Worm (Caenorhabditis elegans) whole organism, L3 larva: ENCODE measurements around the gene ZK1320.2.

Source experiments
- R02D3.7 ChIP-seq: fragments of 150-350 bp; optimal IDR thresholded peaks from 2 replicates; lab custom pipeline; 2014; ENCODE audit warnings: missing biosample characterization, missing genetic modification characterization
- aly-2 ChIP-seq: fragments of 150-350 bp; optimal IDR thresholded peaks from 2 replicates; lab custom pipeline; 2014; ENCODE audit warnings: missing biosample characterization, missing genetic modification characterization
- ama-1 ChIP-seq: fragments of 150-350 bp; optimal IDR thresholded peaks from 2 replicates; lab custom pipeline; 2018
- ceh-28 ChIP-seq: fragments of 150-350 bp; optimal IDR thresholded peaks from 2 replicates; lab custom pipeline; 2014; ENCODE audit warnings: missing biosample characterization, missing genetic modification reagents, missing genetic modification characterization
- ceh-82 ChIP-seq: fragments of 150-350 bp; optimal IDR thresholded peaks from 2 replicates; lab custom pipeline; 2014; ENCODE audit warnings: missing biosample characterization, missing genetic modification characterization
- ceh-9 ChIP-seq: sonication (generic microtip); optimal IDR thresholded peaks from 2 replicates; lab custom pipeline; 2018; ENCODE audit warnings: missing biosample characterization, missing genetic modification characterization
- daf-12 ChIP-seq: fragments of 150-350 bp; optimal IDR thresholded peaks from 2 replicates; lab custom pipeline; 2014; ENCODE audit warnings: missing biosample characterization, missing genetic modification reagents, missing genetic modification characterization
- egl-27 ChIP-seq: sonication (generic microtip); optimal IDR thresholded peaks from 4 replicates; lab custom pipeline; 2017; ENCODE audit warnings: missing biosample characterization, missing genetic modification reagents, missing genetic modification characterization
- egl-5 ChIP-seq: fragments of 150-350 bp; optimal IDR thresholded peaks from 2 replicates; lab custom pipeline; 2017; ENCODE audit warnings: missing biosample characterization, missing genetic modification reagents, missing genetic modification characterization, inconsistent platforms
- elt-1 ChIP-seq: fragments of 150-350 bp; optimal IDR thresholded peaks from 2 replicates; lab custom pipeline; 2014; ENCODE audit warnings: missing biosample characterization, missing genetic modification characterization
- elt-2 ChIP-seq: sonication (generic microtip); optimal IDR thresholded peaks from 2 replicates; lab custom pipeline; 2016; ENCODE audit warnings: missing genetic modification reagents, mild to moderate bottlenecking, missing genetic modification characterization, missing compliant biosample characterization
- eor-1 ChIP-seq, 2 experiments: fragments of 150-350 bp; optimal IDR thresholded peaks; 2 replicates each; lab custom pipeline; 2014 to 2018; ENCODE audit warnings: missing biosample characterization in 2 of 2, missing genetic modification characterization in 2 of 2
- fkh-10 ChIP-seq: sonication (generic microtip); optimal IDR thresholded peaks from 2 replicates; lab custom pipeline; 2017; ENCODE audit warnings: missing biosample characterization, missing genetic modification reagents, missing genetic modification characterization
- fkh-2 ChIP-seq: fragments of 150-350 bp; optimal IDR thresholded peaks from 2 replicates; lab custom pipeline; 2014; ENCODE audit warnings: missing biosample characterization, missing genetic modification reagents, missing genetic modification characterization
- hmg-11 ChIP-seq: sonication (generic microtip); optimal IDR thresholded peaks from 2 replicates; lab custom pipeline; 2016; ENCODE audit warnings: missing genetic modification characterization, missing compliant biosample characterization
- jun-1 ChIP-seq: fragments of 150-350 bp; optimal IDR thresholded peaks from 2 replicates; lab custom pipeline; 2014; ENCODE audit warnings: missing biosample characterization, missing genetic modification reagents, missing genetic modification characterization
- lin-15B ChIP-seq: fragments of 150-350 bp; optimal IDR thresholded peaks from 2 replicates; lab custom pipeline; 2014; ENCODE audit warnings: missing biosample characterization, missing genetic modification characterization
- lsy-12 ChIP-seq: sonication (generic microtip); optimal IDR thresholded peaks from 2 replicates; lab custom pipeline; 2016; ENCODE audit warnings: mild to moderate bottlenecking, missing genetic modification characterization, missing compliant biosample characterization
- mdl-1 ChIP-seq: fragments of 150-350 bp; optimal IDR thresholded peaks from 2 replicates; lab custom pipeline; 2014; ENCODE audit warnings: missing biosample characterization, missing genetic modification characterization
- nfya-1 ChIP-seq: sonication (generic microtip); optimal IDR thresholded peaks from 2 replicates; lab custom pipeline; 2017; ENCODE audit warnings: missing genetic modification characterization, mild to moderate bottlenecking, missing compliant biosample characterization, antibody characterized with exemption, moderate library complexity; ENCODE audit not compliant: insufficient read depth
- nhr-12 ChIP-seq: fragments of 150-350 bp; optimal IDR thresholded peaks from 2 replicates; lab custom pipeline; 2014; ENCODE audit warnings: missing biosample characterization, missing genetic modification characterization
- nhr-23 ChIP-seq: fragments of 150-350 bp; optimal IDR thresholded peaks from 2 replicates; lab custom pipeline; 2014; ENCODE audit warnings: missing biosample characterization, missing genetic modification reagents, missing genetic modification characterization
- nhr-237 ChIP-seq: fragments of 150-350 bp; optimal IDR thresholded peaks from 2 replicates; lab custom pipeline; 2014; ENCODE audit warnings: missing biosample characterization, missing genetic modification characterization
- nhr-43 ChIP-seq: sonication (generic microtip); optimal IDR thresholded peaks from 2 replicates; lab custom pipeline; 2016; ENCODE audit warnings: mild to moderate bottlenecking, missing genetic modification characterization, missing compliant biosample characterization; ENCODE audit not compliant: poor library complexity, severe bottlenecking
- nhr-67 ChIP-seq: fragments of 150-350 bp; optimal IDR thresholded peaks from 2 replicates; lab custom pipeline; 2014; ENCODE audit warnings: missing biosample characterization, missing genetic modification characterization
- nhr-77 ChIP-seq: fragments of 150-350 bp; optimal IDR thresholded peaks from 2 replicates; lab custom pipeline; 2014; ENCODE audit warnings: missing biosample characterization, missing genetic modification characterization
- pha-4 ChIP-seq: fragments of 150-350 bp; optimal IDR thresholded peaks from 2 replicates; lab custom pipeline; 2014; ENCODE audit warnings: missing biosample characterization, missing genetic modification reagents, missing genetic modification characterization
- tbx-2 ChIP-seq: sonication (generic microtip); optimal IDR thresholded peaks from 2 replicates; lab custom pipeline; 2016; ENCODE audit warnings: mild to moderate bottlenecking, missing genetic modification characterization, missing compliant biosample characterization
- unc-39 ChIP-seq: sonication (generic microtip); optimal IDR thresholded peaks from 4 replicates; lab custom pipeline; 2017; ENCODE audit warnings: missing biosample characterization, missing genetic modification characterization
- ztf-11 ChIP-seq: fragments of 150-350 bp; optimal IDR thresholded peaks from 2 replicates; lab custom pipeline; 2014; ENCODE audit warnings: missing biosample characterization, missing genetic modification characterization

ZK1320.2 gene

ce11 chrII:9618759-9619158 lies 40.0 kb downstream of the ZK1320.2 start:
- TF ChIP-seq ama-1: peak; percentile 42
- TF ChIP-seq nhr-43 (tag; lab: Kevin White, UChicago): peak; percentile 38
- peak; percentile 52 for TF ChIP-seq pha-4
- no peak for TF ChIP-seq R02D3.7

ce11 chrII:9617902-9618245 lies 40.9 kb downstream of the ZK1320.2 start:
- TF ChIP-seq nhr-43 (tag; lab: Kevin White, UChicago): peak; percentile 69
- TF ChIP-seq mdl-1 (tag; lab: Kevin White, UChicago): no peak
- peak; percentile 10 for TF ChIP-seq elt-2
- peak; percentile 11 for TF ChIP-seq R02D3.7

ce11 chrII:9617039-9617901 lies 41.5 kb downstream of the ZK1320.2 start, which contains the start of gene hal-3:
TSS of gene hal-3 (minus strand) at chrII:9617125.
- peak; percentile 41 for TF ChIP-seq ama-1
- no peak for TF ChIP-seq nhr-77 (tag; lab: Kevin White, UChicago)
- peak; percentile 74 for TF ChIP-seq ceh-28 (tag; lab: Kevin White, UChicago)
- TF ChIP-seq nhr-237 (tag; lab: Kevin White, UChicago): no peak
- TF ChIP-seq nhr-43 (tag; lab: Kevin White, UChicago): no peak
- no peak for TF ChIP-seq hmg-11
- TF ChIP-seq egl-27 (tag; lab: Kevin White, UChicago): no peak
- peak; percentile 34 for TF ChIP-seq nfya-1 (tag; lab: Kevin White, UChicago)
- TF ChIP-seq jun-1 (tag; lab: Kevin White, UChicago): peak; percentile 35
- TF ChIP-seq daf-12: peak; percentile 14

- TF ChIP-seq egl-5 (tag; lab: Kevin White, UChicago): no peak
- TF ChIP-seq eor-1 (tag; optimal IDR thresholded peaks at IDR 0.05; lab: Kevin White, UChicago): no peak
- no peak for TF ChIP-seq ceh-9 (tag; lab: Kevin White, UChicago)
- TF ChIP-seq aly-2 (tag; lab: Kevin White, UChicago): no peak
- TF ChIP-seq ceh-82 (tag; lab: Kevin White, UChicago): no peak
- no peak for TF ChIP-seq nhr-23
- TF ChIP-seq lsy-12 (tag; lab: Kevin White, UChicago): no peak
- TF ChIP-seq lin-15B (tag; lab: Kevin White, UChicago): no peak
- no peak for TF ChIP-seq ama-1
- TF ChIP-seq pha-4: no peak
- no peak for TF ChIP-seq elt-2
- TF ChIP-seq nhr-67 (tag; lab: Kevin White, UChicago): no peak
- TF ChIP-seq unc-39: no peak
- TF ChIP-seq mdl-1 (tag; lab: Kevin White, UChicago): no peak
- TF ChIP-seq fkh-2 (tag; lab: Kevin White, UChicago): no peak
These were observed 44.1 kb downstream of the ZK1320.2 start, which contains the start of gene hlh-6 for ce11 chrII:9614728-9615127. TSS of gene hlh-6 (minus strand) at chrII:9614828.

ce11 chrII:9611347-9611923 lies 47.4 kb downstream of the ZK1320.2 start, which contains the start of the genes T15H9.5 and T15H9.4:
TSS of gene T15H9.5 (minus strand) at chrII:9611447.
TSS of gene T15H9.4 (plus strand) at chrII:9611873.
- TF ChIP-seq nhr-43 (tag; lab: Kevin White, UChicago) (no peak), aly-2 (tag; lab: Kevin White, UChicago) (no peak), pha-4 (no peak), ztf-11 (tag; lab: Kevin White, UChicago) (no peak), fkh-2 (tag; lab: Kevin White, UChicago) (no peak), ama-1 (no peak), nhr-12 (no peak), fkh-10 (GFP tag; lab: Kevin White, UChicago) (no peak), elt-1 (tag; lab: Kevin White, UChicago) (no peak), nfya-1 (tag; lab: Kevin White, UChicago) (no peak), egl-5 (tag; lab: Kevin White, UChicago) (no peak), eor-1 (tag; optimal IDR thresholded peaks at IDR 0.05; lab: Kevin White, UChicago) (no peak), ceh-28 (tag; lab: Kevin White, UChicago) (no peak), tbx-2 (tag; lab: Kevin White, UChicago) (no peak), ceh-9 (tag; lab: Kevin White, UChicago) (no peak)
